Worm (Caenorhabditis elegans) whole organism, late embryonic: ENCODE results near the gene lurp-1.

ENCODE experiments used
- K02D7.2 ChIP-seq: sonication (generic microtip); optimal IDR thresholded peaks from 2 replicates; lab custom pipeline; 2017; ENCODE audit warnings: mild to moderate bottlenecking, missing genetic modification characterization, missing compliant biosample characterization
- ahr-1 ChIP-seq: sonication (generic microtip); optimal IDR thresholded peaks from 2 replicates; lab custom pipeline; 2016; ENCODE audit warnings: missing genetic modification characterization, missing compliant biosample characterization
- ama-1 ChIP-seq: fragments of 150-350 bp; optimal IDR thresholded peaks from 2 replicates; lab custom pipeline; 2014
- ceh-14 ChIP-seq: sonication (generic microtip); optimal IDR thresholded peaks from 2 replicates; lab custom pipeline; 2016; ENCODE audit warnings: missing genotype, missing genetic modification characterization, missing compliant biosample characterization
- ceh-22 ChIP-seq: sonication (generic microtip); optimal IDR thresholded peaks from 2 replicates; lab custom pipeline; 2017; ENCODE audit warnings: missing biosample characterization, missing genetic modification characterization
- ceh-24 ChIP-seq: sonication (generic microtip); optimal IDR thresholded peaks from 2 replicates; lab custom pipeline; 2016; ENCODE audit warnings: mild to moderate bottlenecking, missing genetic modification characterization, missing compliant biosample characterization
- ceh-34 ChIP-seq: sonication (generic microtip); optimal IDR thresholded peaks from 2 replicates; lab custom pipeline; 2016; ENCODE audit warnings: mild to moderate bottlenecking, missing genetic modification characterization, missing compliant biosample characterization
- ceh-48 ChIP-seq: sonication (generic microtip); optimal IDR thresholded peaks from 2 replicates; lab custom pipeline; 2016; ENCODE audit warnings: missing genetic modification characterization, inconsistent platforms, missing compliant biosample characterization
- ceh-6 ChIP-seq: fragments of 200-800 bp; sonication (Bioruptor generic); optimal IDR thresholded peaks from 2 replicates; lab custom pipeline; 2018; ENCODE audit warnings: mild to moderate bottlenecking, missing genetic modification characterization, missing compliant biosample characterization
- ceh-9 ChIP-seq: sonication (generic microtip); optimal IDR thresholded peaks from 2 replicates; lab custom pipeline; 2016; ENCODE audit warnings: mild to moderate bottlenecking, missing genetic modification characterization, inconsistent platforms, missing compliant biosample characterization
- che-1 ChIP-seq: sonication (generic microtip); optimal IDR thresholded peaks from 2 replicates; lab custom pipeline; 2016; ENCODE audit warnings: mild to moderate bottlenecking, missing genetic modification characterization, missing compliant biosample characterization
- dve-1 ChIP-seq: sonication (generic microtip); optimal IDR thresholded peaks from 2 replicates; lab custom pipeline; 2017; ENCODE audit warnings: antibody characterized with exemption, mild to moderate bottlenecking, missing genetic modification characterization, missing compliant biosample characterization
- elt-2 ChIP-seq: sonication (generic microtip); optimal IDR thresholded peaks from 2 replicates; lab custom pipeline; 2016; ENCODE audit warnings: missing genetic modification reagents, missing genetic modification characterization, missing compliant biosample characterization
- elt-4 ChIP-seq: sonication (generic microtip); optimal IDR thresholded peaks from 2 replicates; lab custom pipeline; 2016; ENCODE audit warnings: missing genetic modification characterization, missing compliant biosample characterization
- gmeb-2 ChIP-seq: sonication (generic microtip); optimal IDR thresholded peaks from 2 replicates; lab custom pipeline; 2016; ENCODE audit warnings: missing genetic modification characterization, inconsistent platforms, missing compliant biosample characterization
- hlh-13 ChIP-seq: fragments of 200-800 bp; sonication (Bioruptor generic); optimal IDR thresholded peaks from 2 replicates; lab custom pipeline; 2018; ENCODE audit warnings: mild to moderate bottlenecking, missing genetic modification characterization, missing compliant biosample characterization
- hlh-15 ChIP-seq: sonication (generic microtip); optimal IDR thresholded peaks from 2 replicates; lab custom pipeline; 2016; ENCODE audit warnings: missing genetic modification characterization, missing compliant biosample characterization
- lim-6 ChIP-seq: sonication (generic microtip); optimal IDR thresholded peaks from 2 replicates; lab custom pipeline; 2016; ENCODE audit warnings: missing genetic modification characterization, missing compliant biosample characterization
- lin-11 ChIP-seq: fragments of 200-800 bp; sonication (Bioruptor generic); optimal IDR thresholded peaks from 2 replicates; lab custom pipeline; 2018; ENCODE audit warnings: mild to moderate bottlenecking, missing genetic modification characterization, missing compliant biosample characterization
- mec-3 ChIP-seq: sonication (generic microtip); optimal IDR thresholded peaks from 2 replicates; lab custom pipeline; 2016; ENCODE audit warnings: borderline replicate concordance, missing genetic modification characterization, missing compliant biosample characterization
- nfya-1 ChIP-seq: sonication (generic microtip); optimal IDR thresholded peaks from 2 replicates; lab custom pipeline; 2017; ENCODE audit warnings: missing genetic modification characterization, mild to moderate bottlenecking, missing compliant biosample characterization, antibody characterized with exemption, moderate library complexity
- nhr-11 ChIP-seq: fragments of 150-350 bp; optimal IDR thresholded peaks from 2 replicates; lab custom pipeline; 2014; ENCODE audit warnings: missing biosample characterization, missing genetic modification characterization
- nhr-232 ChIP-seq: sonication (generic microtip); optimal IDR thresholded peaks from 2 replicates; lab custom pipeline; 2016; ENCODE audit warnings: missing genetic modification characterization, missing compliant biosample characterization
- odd-2 ChIP-seq: sonication (generic microtip); optimal IDR thresholded peaks from 2 replicates; lab custom pipeline; 2017; ENCODE audit warnings: antibody characterized with exemption, mild to moderate bottlenecking, missing genetic modification characterization, missing compliant biosample characterization
- pag-3 ChIP-seq: sonication (generic microtip); optimal IDR thresholded peaks from 2 replicates; lab custom pipeline; 2016; ENCODE audit warnings: missing compliant biosample characterization, missing genetic modification characterization, borderline replicate concordance
- pat-9 ChIP-seq: fragments of 200-800 bp; sonication (Bioruptor generic); optimal IDR thresholded peaks from 2 replicates; lab custom pipeline; 2018; ENCODE audit warnings: mild to moderate bottlenecking, missing genetic modification characterization, moderate library complexity, missing compliant biosample characterization
- pax-1 ChIP-seq: fragments of 150-350 bp; optimal IDR thresholded peaks from 2 replicates; lab custom pipeline; 2014; ENCODE audit warnings: missing biosample characterization, missing genetic modification characterization
- pha-4 ChIP-seq: fragments of 150-350 bp; optimal IDR thresholded peaks from 2 replicates; lab custom pipeline; 2018; ENCODE audit warnings: missing biosample characterization, missing genetic modification reagents, missing genetic modification characterization
- pqm-1 ChIP-seq: sonication (generic microtip); optimal IDR thresholded peaks from 2 replicates; lab custom pipeline; 2016; ENCODE audit warnings: missing genetic modification characterization, missing compliant biosample characterization
- pros-1 ChIP-seq: fragments of 150-350 bp; optimal IDR thresholded peaks from 2 replicates; lab custom pipeline; 2014; ENCODE audit warnings: missing biosample characterization, missing genetic modification reagents, missing genetic modification characterization
- rnt-1 ChIP-seq: sonication (generic microtip); optimal IDR thresholded peaks from 2 replicates; lab custom pipeline; 2016; ENCODE audit warnings: missing genetic modification characterization, missing compliant biosample characterization
- sox-2 ChIP-seq: fragments of 200-800 bp; sonication (Bioruptor generic); IDR thresholded peaks from 2 replicates; pipeline ENCODE4 v1.3.6; 2022; ENCODE audit warnings: missing genetic modification reagents, missing genetic modification characterization, missing compliant biosample characterization
- tbx-2 ChIP-seq: sonication (generic microtip); optimal IDR thresholded peaks from 2 replicates; lab custom pipeline; 2016; ENCODE audit warnings: missing genetic modification characterization, missing compliant biosample characterization
- unc-3 ChIP-seq, 2 experiments: fragments of 200-800 bp in 1 of 2; sonication (Bioruptor generic) in 1 of 2; sonication (generic microtip) in 1 of 2; conservative IDR thresholded peaks in 1 of 2; optimal IDR thresholded peaks in 1 of 2; 2 replicates each; pipeline versions ENCODE4 v1.3.6 to Lab custom; 2016 to 2022; ENCODE audit warnings: missing compliant biosample characterization in 2 of 2, missing genetic modification characterization in 2 of 2, missing genetic modification reagents in 1 of 2

The lurp-1 gene

ce11 chrII:10887097-10887496 is 6.4 kb downstream of the lurp-1 start:
- no peak for TF ChIP-seq ceh-14 (tag; lab: Kevin White, UChicago)
- TF ChIP-seq pat-9, result no peak
- TF ChIP-seq dve-1 (tag; lab: Kevin White, UChicago), result no peak
- no peak for TF ChIP-seq lim-6 (tag; lab: Kevin White, UChicago)
- TF ChIP-seq nhr-232, result no peak
- no peak for TF ChIP-seq unc-3 (GFP tag; conservative IDR thresholded peaks at IDR 0.05; lab: Robert Waterston, UW)
- no peak for TF ChIP-seq unc-3 (tag; optimal IDR thresholded peaks at IDR 0.05; lab: Kevin White, UChicago)
- no peak for TF ChIP-seq rnt-1
- TF ChIP-seq pag-3 (tag; lab: Kevin White, UChicago), result no peak
- TF ChIP-seq mec-3, result no peak
- no peak for TF ChIP-seq che-1 (tag; lab: Kevin White, UChicago)
- TF ChIP-seq pax-1 (tag; lab: Kevin White, UChicago), result no peak

ce11 chrII:10888979-10889378 is 8.3 kb downstream of the lurp-1 start, which contains the start of gene ptr-8:
TSS of gene ptr-8 (plus strand) at chrII:10889279.
- TF ChIP-seq pag-3 (tag; lab: Kevin White, UChicago) (no peak), tbx-2 (tag; lab: Kevin White, UChicago) (no peak), odd-2 (no peak), rnt-1 (no peak), ama-1 (lab: Kevin White, UChicago) (no peak), nhr-11 (tag; lab: Kevin White, UChicago) (no peak), sox-2 (GFP tag; lab: Robert Waterston, UW) (no peak), ceh-9 (tag; lab: Kevin White, UChicago) (no peak)
- TF ChIP-seq, all 69 proteins: peak for 0

- TF ChIP-seq ceh-9 (tag; lab: Kevin White, UChicago), result no peak
- TF ChIP-seq K02D7.2, result no peak
- no peak for TF ChIP-seq rnt-1
- no peak for TF ChIP-seq ceh-34 (tag; lab: Kevin White, UChicago)
- no peak for TF ChIP-seq elt-2 (tag; lab: Kevin White, UChicago)
- TF ChIP-seq pros-1 (tag; lab: Kevin White, UChicago), result no peak
- TF ChIP-seq hlh-15 (tag; lab: Kevin White, UChicago), result no peak
- TF ChIP-seq elt-4 (tag; lab: Kevin White, UChicago), result no peak
- TF ChIP-seq pqm-1 (tag; lab: Kevin White, UChicago), result no peak
- no peak for TF ChIP-seq ahr-1 (tag; lab: Kevin White, UChicago)
- no peak for TF ChIP-seq ceh-48 (tag; lab: Kevin White, UChicago)
- no peak for TF ChIP-seq pha-4 (tag; lab: Kevin White, UChicago)
These were observed 14.3 kb downstream of the lurp-1 start, which contains the start of gene sra-10 for ce11 chrII:10894996-10895395. TSS of gene sra-10 (minus strand) at chrII:10895096.

ce11 chrII:10895959-10896358 is 15.2 kb downstream of the lurp-1 start:
- TF ChIP-seq ceh-34 (tag; lab: Kevin White, UChicago), result no peak
- TF ChIP-seq ceh-22, result no peak
- TF ChIP-seq nfya-1 (tag; lab: Kevin White, UChicago), result peak; percentile 85

- TF ChIP-seq gmeb-2 (no peak), ceh-24 (tag; lab: Kevin White, UChicago) (no peak), pag-3 (tag; lab: Kevin White, UChicago) (no peak), lin-11 (tag; lab: Kevin White, UChicago) (no peak), pat-9 (no peak), ceh-6 (GFP tag; lab: Kevin White, UChicago) (no peak), lim-6 (tag; lab: Kevin White, UChicago) (no peak), pax-1 (tag; lab: Kevin White, UChicago) (no peak), hlh-13 (GFP tag; lab: Kevin White, UChicago) (no peak), elt-2 (tag; lab: Kevin White, UChicago) (no peak)
- TF ChIP-seq, all 69 proteins: peak for 0
These were observed 18.3 kb downstream of the lurp-1 start for ce11 chrII:10898998-10899397.
